Fruit fly (Drosophila melanogaster) Kc167 (cell line): ENCODE data around the gene CG5910.

Experiments used
- Myc ChIP-seq: fragments of >200 bp; optimal IDR thresholded peaks from 2 replicates; lab custom pipeline; 2017; ENCODE audit warnings: missing external identifiers
- Sin3A ChIP-seq: fragments of >200 bp; optimal IDR thresholded peaks from 2 replicates; lab custom pipeline; 2018; ENCODE audit warnings: missing external identifiers
- h ChIP-seq: fragments of >200 bp; optimal IDR thresholded peaks from 3 replicates; lab custom pipeline; 2018; ENCODE audit warnings: missing external identifiers
- insv ChIP-seq: fragments of >200 bp; optimal IDR thresholded peaks from 3 replicates; lab custom pipeline; 2018; ENCODE audit warnings: missing external identifiers
- psq ChIP-seq: fragments of >200 bp; optimal IDR thresholded peaks from 2 replicates; lab custom pipeline; 2017; ENCODE audit warnings: missing external identifiers
- ttk ChIP-seq: sonication (Bioruptor generic); optimal IDR thresholded peaks from 2 replicates; lab custom pipeline; 2017; ENCODE audit warnings: missing external identifiers

- TF ChIP-seq ttk (lab: Kevin White, UChicago) (no peak), psq (no peak), Myc (lab: Kevin White, UChicago) (no peak), insv (lab: Kevin White, UChicago) (no peak), h (no peak), Sin3A (lab: Kevin White, UChicago) (no peak)
These were observed 16.3 kb upstream of the CG5910 start, which contains the start of gene CG5282 for dm6 chr3L:20425888-20426287.
